Fruit fly (Drosophila melanogaster) S2 (cell line): ENCODE measurements around the gene CG14693.

Experiments used
- CG8478 ChIP-seq: fragments of >200 bp; optimal IDR thresholded peaks from 2 replicates; lab custom pipeline; 2018
- CTCF ChIP-seq, 2 experiments: fragments of >200 bp; optimal IDR thresholded peaks; 2 replicates each; lab custom pipeline; 2018

CG14693 gene

dm6 chr3R:10815032-10815431, at the start of gene CG14693, which contains the start of gene TTLL15:
Gene CG14693 (minus strand): TSS chr3R:10815047.
Gene TTLL15 (plus strand): TSS chr3R:10815288.
- no peak for TF ChIP-seq CG8478 (lab: Kevin White, UChicago)
- no peak for TF ChIP-seq CTCF (optimal IDR thresholded peaks at IDR 0.05; lab: Kevin White, UChicago)

dm6 chr3R:10863956-10864355, 49.1 kb upstream of the CG14693 start:
- no peak for TF ChIP-seq CG8478 (lab: Kevin White, UChicago)
- TF ChIP-seq CTCF (optimal IDR thresholded peaks at IDR 0.05; lab: Kevin White, UChicago), result no peak

dm6 chr3R:10863446-10863819, 48.6 kb upstream of the CG14693 start:
- TF ChIP-seq CTCF (optimal IDR thresholded peaks at IDR 0.05; lab: Kevin White, UChicago), result no peak

dm6 chr3R:10862773-10863445, 48.1 kb upstream of the CG14693 start, which contains the start of gene CG6574:
Gene CG6574 (minus strand): TSS chr3R:10862988.
- no peak for TF ChIP-seq CG8478 (lab: Kevin White, UChicago)
- no peak for TF ChIP-seq CTCF (optimal IDR thresholded peaks at IDR 0.05; lab: Kevin White, UChicago)

- TF ChIP-seq CTCF (optimal IDR thresholded peaks at IDR 0.05; lab: Kevin White, UChicago) (no peak), CG8478 (lab: Kevin White, UChicago) (no peak)
Measured at dm6 chr3R:10859713-10860112, 44.9 kb upstream of the CG14693 start, which contains the start of gene CG14694. Gene CG14694 (minus strand): TSS chr3R:10859813.

- TF ChIP-seq CG8478 (lab: Kevin White, UChicago), result no peak
- no peak for TF ChIP-seq CTCF (optimal IDR thresholded peaks at IDR 0.05; lab: Kevin White, UChicago)
Measured at dm6 chr3R:10856618-10857017, 41.8 kb upstream of the CG14693 start, which contains the start of gene CG4570. Gene CG4570 (plus strand): TSS chr3R:10856807.

- TF ChIP-seq CTCF (optimal IDR thresholded peaks at IDR 0.05; lab: Kevin White, UChicago) (no peak), CG8478 (lab: Kevin White, UChicago) (no peak)
Measured at dm6 chr3R:10854243-10854874, 39.5 kb upstream of the CG14693 start, which contains the start of the genes CG6567 and CG4511. Gene CG6567 (minus strand): TSS chr3R:10854451. Gene CG4511 (plus strand): TSS chr3R:10854501.

- TF ChIP-seq CG8478 (lab: Kevin White, UChicago), result no peak
- no peak for TF ChIP-seq CTCF (optimal IDR thresholded peaks at IDR 0.05; lab: Kevin White, UChicago)
Measured at dm6 chr3R:10852232-10852774, 37.5 kb upstream of the CG14693 start, which contains the start of gene CG4565. Gene CG4565 (plus strand): TSS chr3R:10852724.

- no peak for TF ChIP-seq CTCF (optimal IDR thresholded peaks at IDR 0.05; lab: Kevin White, UChicago)
- no peak for TF ChIP-seq CG8478 (lab: Kevin White, UChicago)
Measured at dm6 chr3R:10850636-10851035, 35.8 kb upstream of the CG14693 start.

- TF ChIP-seq CTCF (optimal IDR thresholded peaks at IDR 0.05; lab: Kevin White, UChicago) (no peak), CG8478 (lab: Kevin White, UChicago) (no peak)
Measured at dm6 chr3R:10849515-10849973, 34.7 kb upstream of the CG14693 start, which contains the start of gene CG42394. Gene CG42394 (plus strand): TSS chr3R:10849825.

dm6 chr3R:10842422-10842821, 27.6 kb upstream of the CG14693 start:
- TF ChIP-seq CG8478 (lab: Kevin White, UChicago) (no peak), CTCF (optimal IDR thresholded peaks at IDR 0.05; lab: Kevin White, UChicago) (no peak)

dm6 chr3R:10836924-10837323, 22.1 kb upstream of the CG14693 start:
- TF ChIP-seq CTCF (optimal IDR thresholded peaks at IDR 0.05; lab: Kevin White, UChicago) (no peak), CG8478 (lab: Kevin White, UChicago) (no peak)

- TF ChIP-seq CTCF (optimal IDR thresholded peaks at IDR 0.05; lab: Kevin White, UChicago), result no peak
- TF ChIP-seq CG8478 (lab: Kevin White, UChicago), result no peak
Measured at dm6 chr3R:10834893-10835292, 20.0 kb upstream of the CG14693 start.

dm6 chr3R:10832526-10833165, 17.8 kb upstream of the CG14693 start:
- no peak for TF ChIP-seq CG8478 (lab: Kevin White, UChicago)
- no peak for TF ChIP-seq CTCF (optimal IDR thresholded peaks at IDR 0.05; lab: Kevin White, UChicago)
